Worm (Caenorhabditis elegans) whole organism, L1 larva: ENCODE data around the gene dmd-6.

Experiments
- C34B4.2 ChIP-seq: sonication (generic microtip); optimal IDR thresholded peaks from 2 replicates; lab custom pipeline; 2017; ENCODE audit warnings: mild to moderate bottlenecking, missing genetic modification characterization, missing compliant biosample characterization
- aha-1 ChIP-seq: fragments of 150-350 bp; optimal IDR thresholded peaks from 2 replicates; lab custom pipeline; 2014; ENCODE audit warnings: missing biosample characterization, missing genetic modification characterization
- blmp-1 ChIP-seq: fragments of 150-350 bp; optimal IDR thresholded peaks from 2 replicates; lab custom pipeline; 2014; ENCODE audit warnings: missing biosample characterization, missing genetic modification characterization
- dpl-1 ChIP-seq, 3 experiments: fragments of 150-350 bp in 2 of 3; sonication (generic microtip) in 1 of 3; optimal IDR thresholded peaks; 2 replicates each; lab custom pipeline; 2014 to 2017; ENCODE audit warnings: missing biosample characterization in 3 of 3, missing genetic modification characterization in 3 of 3, missing genetic modification reagents in 3 of 3
- dsc-1 ChIP-seq: sonication (generic microtip); optimal IDR thresholded peaks from 2 replicates; lab custom pipeline; 2016; ENCODE audit warnings: mild to moderate bottlenecking, missing genetic modification characterization, missing compliant biosample characterization
- efl-1 ChIP-seq, 4 experiments: fragments of 150-350 bp; optimal IDR thresholded peaks in 3 of 4; peaks in 1 of 4; 1 replicate in 1 of 4; 2 replicates in 3 of 4; lab custom pipeline; 2014; ENCODE audit warnings: missing biosample characterization in 2 of 4, missing genetic modification characterization in 2 of 4, missing genetic modification reagents in 2 of 4
- efl-3 ChIP-seq: fragments of 200-800 bp; sonication (Bioruptor generic); optimal IDR thresholded peaks from 2 replicates; lab custom pipeline; 2018; ENCODE audit warnings: mild to moderate bottlenecking, missing genetic modification characterization, missing compliant biosample characterization
- ets-5 ChIP-seq: fragments of 200-800 bp; sonication (Bioruptor generic); IDR thresholded peaks from 2 replicates; pipeline ENCODE4 v1.3.6; 2022; ENCODE audit warnings: missing genetic modification characterization, missing compliant biosample characterization
- grh-1 ChIP-seq: fragments of 200-800 bp; sonication (Bioruptor generic); IDR thresholded peaks from 2 replicates; pipeline ENCODE4 v1.3.6; 2022; ENCODE audit warnings: missing genetic modification reagents, missing genetic modification characterization, missing compliant biosample characterization
- hlh-4 ChIP-seq: sonication (generic microtip); optimal IDR thresholded peaks from 2 replicates; lab custom pipeline; 2016; ENCODE audit warnings: mild to moderate bottlenecking, missing genetic modification characterization, missing compliant biosample characterization
- hpl-2 ChIP-seq: fragments of 150-350 bp; optimal IDR thresholded peaks from 2 replicates; lab custom pipeline; 2014; ENCODE audit warnings: missing biosample characterization, missing genetic modification reagents, missing genetic modification characterization
- irx-1 ChIP-seq: sonication (generic microtip); optimal IDR thresholded peaks from 2 replicates; lab custom pipeline; 2016; ENCODE audit warnings: missing genetic modification characterization, missing compliant biosample characterization
- lin-13 ChIP-seq: fragments of 150-350 bp; optimal IDR thresholded peaks from 2 replicates; lab custom pipeline; 2014; ENCODE audit warnings: missing biosample characterization, missing genetic modification reagents, missing genetic modification characterization
- lin-14 ChIP-seq: fragments of 200-800 bp; sonication (Bioruptor generic); optimal IDR thresholded peaks from 2 replicates; lab custom pipeline; 2018; ENCODE audit warnings: mild to moderate bottlenecking, missing genetic modification characterization, moderate library complexity, missing compliant biosample characterization
- lin-35 ChIP-seq, 2 experiments: fragments of 150-350 bp; optimal IDR thresholded peaks; 2 replicates each; lab custom pipeline; 2014; ENCODE audit warnings: missing biosample characterization in 2 of 2, missing genetic modification characterization in 2 of 2, missing genetic modification reagents in 2 of 2
- lir-3 ChIP-seq: sonication (generic microtip); optimal IDR thresholded peaks from 2 replicates; lab custom pipeline; 2016; ENCODE audit warnings: mild to moderate bottlenecking, missing genetic modification characterization, moderate library complexity, missing compliant biosample characterization; ENCODE audit not compliant: poor library complexity
- nhr-11 ChIP-seq: fragments of 150-350 bp; optimal IDR thresholded peaks from 2 replicates; lab custom pipeline; 2014; ENCODE audit warnings: missing biosample characterization, missing genetic modification characterization
- nhr-12 ChIP-seq: sonication (generic microtip); optimal IDR thresholded peaks from 2 replicates; lab custom pipeline; 2017; ENCODE audit warnings: missing biosample characterization, missing genetic modification characterization
- nhr-20 ChIP-seq: sonication (generic microtip); optimal IDR thresholded peaks from 2 replicates; lab custom pipeline; 2016; ENCODE audit warnings: mild to moderate bottlenecking, missing genetic modification characterization, missing compliant biosample characterization
- nhr-237 ChIP-seq: fragments of 150-350 bp; optimal IDR thresholded peaks from 2 replicates; lab custom pipeline; 2014; ENCODE audit warnings: missing biosample characterization, missing genetic modification characterization
- nhr-77 ChIP-seq: fragments of 150-350 bp; optimal IDR thresholded peaks from 2 replicates; lab custom pipeline; 2014; ENCODE audit warnings: missing biosample characterization, missing genetic modification characterization
- nhr-90 ChIP-seq: sonication (generic microtip); optimal IDR thresholded peaks from 2 replicates; lab custom pipeline; 2016; ENCODE audit warnings: mild to moderate bottlenecking, missing genetic modification characterization, missing compliant biosample characterization; ENCODE audit not compliant: poor library complexity
- snpc-4 ChIP-seq: fragments of 150-350 bp; optimal IDR thresholded peaks from 2 replicates; lab custom pipeline; 2014; ENCODE audit warnings: missing biosample characterization, missing genetic modification characterization
- tbx-2 ChIP-seq: sonication (generic microtip); optimal IDR thresholded peaks from 2 replicates; lab custom pipeline; 2016; ENCODE audit warnings: missing genetic modification characterization, missing compliant biosample characterization
- xbp-1 ChIP-seq: sonication (generic microtip); optimal IDR thresholded peaks from 2 replicates; lab custom pipeline; 2016; ENCODE audit warnings: missing genetic modification characterization, missing compliant biosample characterization
- ztf-4 ChIP-seq: fragments of 150-350 bp; optimal IDR thresholded peaks from 2 replicates; lab custom pipeline; 2014; ENCODE audit warnings: missing biosample characterization, missing genetic modification characterization

dmd-6 gene

DNA sequence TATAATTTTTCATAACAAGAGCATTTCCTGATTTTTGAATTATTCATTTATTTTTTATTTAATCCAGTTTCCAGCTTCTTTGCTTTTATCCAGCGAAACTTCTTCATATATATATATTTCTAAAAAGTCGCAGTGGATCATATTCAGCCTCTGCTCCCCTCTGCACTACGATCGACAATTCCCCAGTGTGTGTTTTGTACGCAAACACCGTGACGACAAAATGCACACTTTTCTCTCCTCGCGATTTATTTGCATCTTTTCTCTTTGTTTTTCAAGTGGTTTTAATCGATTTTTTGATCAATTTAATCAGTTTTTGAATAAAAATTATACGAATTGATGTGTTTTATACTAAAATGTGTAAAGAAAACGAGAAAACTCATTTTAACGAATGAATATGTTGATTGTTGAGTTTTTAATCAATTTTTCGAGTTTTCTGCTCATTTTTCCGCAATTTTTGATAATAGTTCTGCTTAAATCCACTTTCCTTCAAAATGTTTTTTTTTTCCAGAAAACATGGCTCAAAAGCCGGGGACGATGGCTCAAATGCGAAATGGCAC is 40.2 kb downstream of the dmd-6 start, which contains the start of gene Y57G11C.33 (continued):
- TF ChIP-seq grh-1 = no peak
- no peak for TF ChIP-seq lin-14
- peak; percentile 21 for TF ChIP-seq dsc-1 (tag; lab: Kevin White, UChicago)
- TF ChIP-seq nhr-12 (tag; lab: Kevin White, UChicago) = no peak
- TF ChIP-seq xbp-1 (tag; lab: Kevin White, UChicago) = peak; percentile 17
- TF ChIP-seq nhr-90 (tag; lab: Kevin White, UChicago) = peak; percentile 28
- no peak for TF ChIP-seq lir-3 (tag; lab: Kevin White, UChicago)
- TF ChIP-seq dpl-1 (GFP tag; optimal IDR thresholded peaks at IDR 0.05; lab: Kevin White, UChicago) = peak in 2 of 3 experiments; percentile 18 to 47
- TF ChIP-seq irx-1 = peak; percentile 14
- peak in 1 of 2 experiments; percentile 41 for TF ChIP-seq lin-35 (GFP tag; optimal IDR thresholded peaks at IDR 0.05; lab: Kevin White, UChicago)
- no peak for TF ChIP-seq snpc-4 (tag; lab: Kevin White, UChicago)
- no peak for TF ChIP-seq nhr-77 (tag; lab: Kevin White, UChicago)
- no peak for TF ChIP-seq efl-3 (GFP tag; lab: Kevin White, UChicago)
- TF ChIP-seq nhr-20 = peak; percentile 28

DNA sequence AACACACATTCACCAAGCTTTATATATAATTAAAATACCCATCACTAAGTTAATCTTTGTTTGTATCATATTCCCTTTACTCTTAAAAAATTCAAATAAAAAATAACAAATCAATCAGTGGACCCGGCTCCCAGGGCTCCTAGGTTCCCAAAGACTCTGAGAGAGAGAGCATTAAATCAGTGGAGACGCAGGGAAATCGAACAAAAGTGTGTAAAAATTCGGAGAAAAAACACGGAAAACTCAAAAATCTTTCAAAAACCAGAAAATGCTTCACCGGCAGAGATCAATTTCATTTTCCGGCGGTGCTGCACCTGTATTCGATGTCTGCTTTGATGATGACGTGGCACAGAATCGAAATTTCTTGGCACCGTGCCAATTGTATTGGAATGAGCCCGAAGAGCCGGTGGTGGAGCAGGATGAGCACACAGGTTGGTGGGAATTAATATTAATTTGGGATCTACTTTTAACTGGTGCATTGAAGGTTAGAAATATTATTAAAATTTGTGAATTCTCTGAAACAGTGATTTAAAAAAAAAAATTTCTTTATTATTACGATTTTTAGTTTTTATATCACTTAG is 41.7 kb downstream of the dmd-6 start, which contains the start of gene anoh-2:
Gene anoh-2, plus strand, starts transcription at position 255 of the 578 bp plus-strand sequence.
- TF ChIP-seq efl-1 (optimal IDR thresholded peaks at IDR 0.05; lab: Kevin White, UChicago) = no peak
- TF ChIP-seq efl-1 (GFP tag; optimal IDR thresholded peaks at IDR 0.05 in 1 of 2; lab: Kevin White, UChicago) = peak in 1 of 2 experiments; percentile 74
- TF ChIP-seq nhr-90 (tag; lab: Kevin White, UChicago) = no peak

DNA sequence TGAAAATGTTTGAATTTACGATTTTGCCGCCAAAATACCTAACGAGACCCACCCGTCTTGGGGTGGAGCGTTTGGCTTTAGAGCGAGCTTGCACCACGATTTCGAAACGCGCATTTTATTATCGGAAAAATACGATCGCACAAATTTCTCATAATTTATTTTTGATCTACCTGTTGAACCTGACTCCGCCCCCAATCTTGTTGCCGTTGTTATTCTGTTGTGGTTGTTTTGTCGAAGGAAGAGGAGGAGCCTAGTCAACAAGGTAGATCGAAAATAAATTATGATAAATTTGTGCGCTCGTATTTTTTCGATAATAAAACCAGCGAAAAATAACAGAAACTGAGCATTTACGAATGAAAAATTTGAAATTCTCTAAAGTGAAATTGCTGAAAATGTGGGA is 42.5 kb downstream of the dmd-6 start:
- TF ChIP-seq lin-35 (GFP tag; optimal IDR thresholded peaks at IDR 0.05; lab: Kevin White, UChicago) = no peak
- no peak for TF ChIP-seq aha-1 (tag; lab: Kevin White, UChicago)
- TF ChIP-seq dsc-1 (tag; lab: Kevin White, UChicago) = no peak
- no peak for TF ChIP-seq hpl-2 (GFP tag; lab: Kevin White, UChicago)
- TF ChIP-seq lin-13 (GFP tag; lab: Kevin White, UChicago) = no peak
- TF ChIP-seq hlh-4 (tag; lab: Kevin White, UChicago) = no peak
- no peak for TF ChIP-seq nhr-237
- no peak for TF ChIP-seq irx-1
- TF ChIP-seq ztf-4 (tag; lab: Kevin White, UChicago) = no peak
- no peak for TF ChIP-seq nhr-11
- no peak for TF ChIP-seq C34B4.2
- TF ChIP-seq tbx-2 (tag; lab: Kevin White, UChicago) = no peak
- no peak for TF ChIP-seq efl-1 (optimal IDR thresholded peaks at IDR 0.05; lab: Kevin White, UChicago)
- no peak for TF ChIP-seq efl-1 (GFP tag; optimal IDR thresholded peaks at IDR 0.05 in 1 of 2; lab: Kevin White, UChicago)

DNA sequence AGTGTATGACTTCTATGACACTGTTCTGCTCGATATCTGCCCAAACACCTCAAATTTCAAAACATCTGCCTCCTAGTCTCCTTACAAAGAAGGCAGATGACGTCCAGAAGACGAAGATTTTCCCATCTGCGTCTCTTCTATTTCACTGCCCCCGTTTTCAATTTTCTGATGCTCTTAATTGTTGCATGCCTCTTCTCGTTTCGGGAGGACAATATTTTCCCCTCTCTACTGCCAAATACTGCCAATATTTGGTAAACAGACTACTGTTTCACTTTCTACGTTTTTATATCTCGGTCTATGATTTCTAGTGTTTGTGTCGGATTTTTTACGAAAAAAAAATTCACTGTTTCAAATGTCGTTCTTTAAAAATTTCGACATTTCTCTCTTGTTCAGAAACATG is 45.0 kb downstream of the dmd-6 start:
- TF ChIP-seq blmp-1 (tag; lab: Kevin White, UChicago) (peak; percentile 47), ets-5 (GFP tag; lab: Robert Waterston, UW) (no peak)
